Worm (Caenorhabditis elegans): ENCODE data around the gene nlp-63.

Gene nlp-63

ce11 chrII:10139177-10139640 is 16.0 kb upstream of the nlp-63 start, which contains the start of gene asah-2:
Gene asah-2, plus strand, starts transcription at chrII:10139590.
- TF ChIP-seq ZK546.5 (tag; optimal IDR thresholded peaks at IDR 0.05) (no peak), pha-4 (tag; optimal IDR thresholded peaks at IDR 0.05) (peak; percentile 24), jun-1 (tag; optimal IDR thresholded peaks at IDR 0.05) (peak; percentile 61), pqm-1 (tag; optimal IDR thresholded peaks at IDR 0.05) (peak; percentile 72), elt-2 (tag; optimal IDR thresholded peaks at IDR 0.05) (peak; percentile 81)

- TF ChIP-seq mdl-1 (tag; optimal IDR thresholded peaks at IDR 0.05) (no peak), elt-1 (tag; optimal IDR thresholded peaks at IDR 0.05) (no peak), pha-4 (tag; optimal IDR thresholded peaks at IDR 0.05) (no peak), fos-1 (tag; optimal IDR thresholded peaks at IDR 0.05) (no peak)
These were observed 11.1 kb upstream of the nlp-63 start, which contains the start of gene F27E5.3 for ce11 chrII:10144092-10144491. Gene F27E5.3, minus strand, starts transcription at chrII:10144192.

- TF ChIP-seq mml-1 (tag; optimal IDR thresholded peaks at IDR 0.05) (no peak), ceh-82 (tag; optimal IDR thresholded peaks at IDR 0.05) (no peak), tbx-2 (tag; optimal IDR thresholded peaks at IDR 0.05) (no peak), nhr-28 (tag; optimal IDR thresholded peaks at IDR 0.05) (no peak), jun-1 (tag; optimal IDR thresholded peaks at IDR 0.05) (no peak)
These were observed 8.7 kb upstream of the nlp-63 start, which contains the start of gene pax-3 for ce11 chrII:10146488-10146887. Gene pax-3, plus strand, starts transcription at chrII:10146570.

ce11 chrII:10147502-10147901 is 7.7 kb upstream of the nlp-63 start:
- TF ChIP-seq eor-1 (tag; optimal IDR thresholded peaks at IDR 0.05): no peak
- TF ChIP-seq ceh-16 (tag; optimal IDR thresholded peaks at IDR 0.05): no peak

ce11 chrII:10162785-10163184 is 7.6 kb downstream of the nlp-63 start:
- TF ChIP-seq hmg-11 (tag; optimal IDR thresholded peaks at IDR 0.05) (no peak), nhr-28 (tag; optimal IDR thresholded peaks at IDR 0.05) (no peak), mdl-1 (tag; optimal IDR thresholded peaks at IDR 0.05) (no peak), snpc-4 (tag; optimal IDR thresholded peaks at IDR 0.05) (no peak), nfya-1 (tag; optimal IDR thresholded peaks at IDR 0.05; ENCODE audit: insufficient read depth) (no peak), nhr-43 (tag; optimal IDR thresholded peaks at IDR 0.05; ENCODE audit: poor library complexity, severe bottlenecking) (no peak), pha-4 (tag; optimal IDR thresholded peaks at IDR 0.05) (no peak), ceh-16 (tag; optimal IDR thresholded peaks at IDR 0.05) (no peak), elt-1 (tag; optimal IDR thresholded peaks at IDR 0.05) (no peak), jun-1 (tag; optimal IDR thresholded peaks at IDR 0.05) (no peak), nhr-25 (tag; optimal IDR thresholded peaks at IDR 0.05) (no peak)

ce11 chrII:10164137-10164536 is 8.9 kb downstream of the nlp-63 start:
- TF ChIP-seq nhr-23 (tag; optimal IDR thresholded peaks at IDR 0.05): no peak
- no peak for TF ChIP-seq unc-62 (GFP tag; optimal IDR thresholded peaks at IDR 0.05)
- no peak for TF ChIP-seq fkh-10 (GFP tag; optimal IDR thresholded peaks at IDR 0.05)
- no peak for TF ChIP-seq ceh-16 (tag; optimal IDR thresholded peaks at IDR 0.05)
- TF ChIP-seq fos-1 (tag; optimal IDR thresholded peaks at IDR 0.05): no peak
- TF ChIP-seq ceh-82 (tag; optimal IDR thresholded peaks at IDR 0.05): no peak
- no peak for TF ChIP-seq nhr-12 (tag; optimal IDR thresholded peaks at IDR 0.05)
- no peak for TF ChIP-seq elt-1 (tag; optimal IDR thresholded peaks at IDR 0.05)
- TF ChIP-seq ceh-28 (tag; optimal IDR thresholded peaks at IDR 0.05): no peak
- TF ChIP-seq egl-5 (tag; optimal IDR thresholded peaks at IDR 0.05): no peak

- no peak for TF ChIP-seq ceh-82 (tag; optimal IDR thresholded peaks at IDR 0.05)
- peak; percentile 62 for TF ChIP-seq nhr-11 (tag; optimal IDR thresholded peaks at IDR 0.05)
These were observed 11.2 kb downstream of the nlp-63 start for ce11 chrII:10166365-10166764.

ce11 chrII:10167731-10168130 is 12.5 kb downstream of the nlp-63 start:
- no peak for TF ChIP-seq nhr-43 (tag; optimal IDR thresholded peaks at IDR 0.05; ENCODE audit: poor library complexity, severe bottlenecking)
- TF ChIP-seq daf-12 (tag; optimal IDR thresholded peaks at IDR 0.05): no peak
- TF ChIP-seq eor-1 (tag; optimal IDR thresholded peaks at IDR 0.05): no peak
- no peak for TF ChIP-seq nhr-11 (tag; optimal IDR thresholded peaks at IDR 0.05)
